Fruit fly (Drosophila melanogaster) whole organism, adult: ENCODE data around the gene CG12123.

Experiments used
- CG12768 ChIP-seq: fragments of 200-800 bp; sonication (Bioruptor generic); optimal IDR thresholded peaks from 2 replicates; lab custom pipeline; 2017; ENCODE audit warnings: missing biosample characterization, missing genetic modification characterization, mild to moderate bottlenecking, moderate library complexity, missing genetic modification reagents
- CG1620 ChIP-seq: fragments of 200-800 bp; sonication (Bioruptor generic); optimal IDR thresholded peaks from 2 replicates; lab custom pipeline; 2016; ENCODE audit warnings: missing biosample characterization, missing genetic modification characterization
- Clk ChIP-seq: fragments of 200-800 bp; sonication (Bioruptor generic); optimal IDR thresholded peaks from 2 replicates; lab custom pipeline; 2017; ENCODE audit warnings: missing biosample characterization, missing genetic modification characterization
- Mnt ChIP-seq: fragments of 200-800 bp; sonication (Bioruptor generic); optimal IDR thresholded peaks from 2 replicates; lab custom pipeline; 2016; ENCODE audit warnings: missing biosample characterization, mild to moderate bottlenecking, missing genetic modification characterization
- cic ChIP-seq: fragments of 200-800 bp; sonication (Bioruptor generic); optimal IDR thresholded peaks from 2 replicates; lab custom pipeline; 2017; ENCODE audit warnings: missing biosample characterization, mild to moderate bottlenecking, missing genetic modification characterization, moderate library complexity

dm6 chrX:8452163-8452562, 10.0 kb upstream of the CG12123 start:
- TF ChIP-seq Clk (GFP tag; lab: Kevin White, UChicago) (no peak), Mnt (GFP tag; lab: Kevin White, UChicago) (no peak), CG1620 (GFP tag; lab: Kevin White, UChicago) (no peak), cic (GFP tag; lab: Kevin White, UChicago) (no peak), CG12768 (GFP tag; lab: Kevin White, UChicago) (no peak)
